Fruit fly (Drosophila melanogaster) whole organism, embryonic: ENCODE data around the gene Theg.
A peak's percentile ranks its signal among the peaks of the same experiment; 100 is the strongest.

Experiments used
- Adf1 ChIP-seq: fragments of 200-800 bp; sonication (Bioruptor generic); IDR thresholded peaks from 2 replicates; pipeline ENCODE4 v1.3.6; 2022; ENCODE audit warnings: missing biosample characterization, missing genetic modification characterization
- Atf-2 ChIP-seq: fragments of 200-800 bp; sonication (Bioruptor generic); optimal IDR thresholded peaks from 2 replicates; lab custom pipeline; 2016; ENCODE audit warnings: missing biosample characterization, missing genetic modification characterization
- Awh ChIP-seq: fragments of 200-800 bp; sonication (Bioruptor generic); IDR thresholded peaks from 2 replicates; pipeline ENCODE4, ENCODE4 v1.3.6; 2022; ENCODE audit warnings: missing biosample characterization, missing genetic modification characterization
- CG10267 ChIP-seq: fragments of 200-800 bp; sonication (Bioruptor generic); optimal IDR thresholded peaks from 2 replicates; lab custom pipeline; 2018; ENCODE audit warnings: missing biosample characterization, mild to moderate bottlenecking, missing genetic modification characterization, moderate library complexity
- CG11560 ChIP-seq: fragments of 200-800 bp; sonication (Bioruptor generic); IDR thresholded peaks from 3 replicates; pipeline ENCODE4 v1.3.6; 2022; ENCODE audit warnings: missing biosample characterization, missing genetic modification characterization
- CG1233 ChIP-seq: fragments of 200-800 bp; sonication (Bioruptor generic); optimal IDR thresholded peaks from 4 replicates; lab custom pipeline; 2018; ENCODE audit warnings: missing biosample characterization, mild to moderate bottlenecking, missing genetic modification characterization
- CG13894 ChIP-seq: fragments of 200-800 bp; sonication (Bioruptor generic); optimal IDR thresholded peaks from 3 replicates; lab custom pipeline; 2018; ENCODE audit warnings: missing biosample characterization, mild to moderate bottlenecking, missing genetic modification characterization, moderate library complexity
- CG15514 ChIP-seq: fragments of 200-800 bp; sonication (Bioruptor generic); optimal IDR thresholded peaks from 3 replicates; lab custom pipeline; 2017; ENCODE audit warnings: missing biosample characterization, missing genetic modification characterization, mild to moderate bottlenecking, moderate library complexity, missing genetic modification reagents
- CG17359 ChIP-seq: fragments of 200-800 bp; sonication (Bioruptor generic); optimal IDR thresholded peaks from 3 replicates; lab custom pipeline; 2018; ENCODE audit warnings: missing biosample characterization, mild to moderate bottlenecking, missing genetic modification characterization, moderate library complexity
- CG1792 ChIP-seq: fragments of 200-800 bp; sonication (Bioruptor generic); optimal IDR thresholded peaks from 2 replicates; lab custom pipeline; 2016; ENCODE audit warnings: missing biosample characterization, missing genetic modification characterization
- CG31224 ChIP-seq: fragments of 200-800 bp; sonication (Bioruptor generic); IDR thresholded peaks from 2 replicates; pipeline ENCODE4 v1.3.6; 2022; ENCODE audit warnings: missing biosample characterization, missing genetic modification characterization
- CG3407 ChIP-seq: fragments of 200-800 bp; sonication (Bioruptor generic); optimal IDR thresholded peaks from 2 replicates; lab custom pipeline; 2018; ENCODE audit warnings: missing biosample characterization, mild to moderate bottlenecking, missing genetic modification characterization
- CG3838 ChIP-seq: fragments of 200-800 bp; sonication (Bioruptor generic); optimal IDR thresholded peaks from 3 replicates; lab custom pipeline; 2016; ENCODE audit warnings: missing biosample characterization, missing genetic modification characterization
- CG5245 ChIP-seq: fragments of 200-800 bp; sonication (Bioruptor generic); optimal IDR thresholded peaks from 3 replicates; lab custom pipeline; 2016; ENCODE audit warnings: missing biosample characterization, missing genetic modification characterization
- CG8478 ChIP-seq: fragments of >200 bp; optimal IDR thresholded peaks from 2 replicates; lab custom pipeline; 2018
- CG9609 ChIP-seq: fragments of 200-800 bp; sonication (Bioruptor generic); optimal IDR thresholded peaks from 3 replicates; lab custom pipeline; 2016; ENCODE audit warnings: missing biosample characterization, missing genetic modification characterization
- D ChIP-seq, 2 experiments: fragments of 200-800 bp in 1 of 2; fragments of >200 bp in 1 of 2; sonication (Bioruptor generic) in 1 of 2; optimal IDR thresholded peaks; 2 replicates in 1 of 2; 3 replicates in 1 of 2; lab custom pipeline; 2017; ENCODE audit warnings: mild to moderate bottlenecking in 1 of 2, missing biosample characterization in 1 of 2, missing genetic modification characterization in 1 of 2, missing genetic modification reagents in 1 of 2
- Dip3 ChIP-seq: fragments of 200-800 bp; sonication (Bioruptor generic); optimal IDR thresholded peaks from 3 replicates; lab custom pipeline; 2016; ENCODE audit warnings: missing biosample characterization, missing genetic modification characterization
- ERR ChIP-seq: fragments of 200-800 bp; sonication (Bioruptor generic); optimal IDR thresholded peaks from 2 replicates; lab custom pipeline; 2016; ENCODE audit warnings: missing biosample characterization, missing genetic modification characterization
- Gug ChIP-seq: fragments of 200-800 bp; sonication (Bioruptor generic); IDR thresholded peaks from 4 replicates; pipeline ENCODE4 v1.3.6; 2022; ENCODE audit warnings: missing biosample characterization, missing genetic modification characterization
- Hey ChIP-seq: fragments of 200-800 bp; sonication (Bioruptor generic); optimal IDR thresholded peaks from 3 replicates; lab custom pipeline; 2018; ENCODE audit warnings: missing biosample characterization, mild to moderate bottlenecking, missing genetic modification characterization
- Lhr ChIP-seq: fragments of 200-800 bp; sonication (Bioruptor generic); optimal IDR thresholded peaks from 3 replicates; lab custom pipeline; 2017; ENCODE audit warnings: mild to moderate bottlenecking, missing biosample characterization, missing genetic modification reagents, missing genetic modification characterization
- NC2β ChIP-seq: fragments of 200-800 bp; sonication (Bioruptor generic); optimal IDR thresholded peaks from 2 replicates; lab custom pipeline; 2016; ENCODE audit warnings: missing biosample characterization, missing genetic modification characterization
- Optix ChIP-seq: fragments of 200-800 bp; sonication (Bioruptor generic); IDR thresholded peaks from 3 replicates; pipeline ENCODE4 v1.3.6; 2022; ENCODE audit warnings: missing biosample characterization, missing genetic modification characterization
- Rx ChIP-seq: fragments of 200-800 bp; sonication (Bioruptor generic); IDR thresholded peaks from 2 replicates; pipeline ENCODE4 v1.3.6; 2022; ENCODE audit warnings: missing biosample characterization, missing genetic modification characterization
- Spps ChIP-seq: fragments of 200-800 bp; sonication (Bioruptor generic); optimal IDR thresholded peaks from 2 replicates; lab custom pipeline; 2018; ENCODE audit warnings: missing biosample characterization, mild to moderate bottlenecking, missing genetic modification characterization
- YL-1 ChIP-seq: fragments of 200-800 bp; sonication (Bioruptor generic); optimal IDR thresholded peaks from 3 replicates; lab custom pipeline; 2017; ENCODE audit warnings: missing biosample characterization, mild to moderate bottlenecking, missing genetic modification characterization
- amos ChIP-seq: fragments of 200-800 bp; sonication (Bioruptor generic); IDR thresholded peaks from 2 replicates; pipeline ENCODE4 v1.3.6; 2022; ENCODE audit warnings: missing biosample characterization, missing genetic modification characterization; ENCODE audit not compliant: partially characterized antibody
- aop ChIP-seq: fragments of 200-800 bp; sonication (Bioruptor generic); IDR thresholded peaks from 2 replicates; pipeline ENCODE4 v1.3.6; 2022; ENCODE audit warnings: missing biosample characterization, missing genetic modification characterization
- bowl ChIP-seq: fragments of 200-800 bp; sonication (Bioruptor generic); IDR thresholded peaks from 2 replicates; pipeline ENCODE4 v1.3.6; 2022; ENCODE audit warnings: missing biosample characterization, missing genetic modification characterization
- caup ChIP-seq: fragments of 200-800 bp; sonication (Bioruptor generic); optimal IDR thresholded peaks from 3 replicates; lab custom pipeline; 2017; ENCODE audit warnings: missing biosample characterization, mild to moderate bottlenecking, missing genetic modification characterization, moderate library complexity; ENCODE audit not compliant: severe bottlenecking
- ci ChIP-seq: fragments of 200-800 bp; sonication (Bioruptor generic); IDR thresholded peaks from 3 replicates; pipeline ENCODE4 v1.3.6; 2022; ENCODE audit warnings: missing biosample characterization, missing genetic modification characterization
- croc ChIP-seq: fragments of 200-800 bp; sonication (Bioruptor generic); conservative IDR thresholded peaks from 3 replicates; pipeline ENCODE4 v1.3.6; 2022; ENCODE audit warnings: missing biosample characterization, missing genetic modification characterization
- dan ChIP-seq: fragments of 200-800 bp; sonication (Bioruptor generic); IDR thresholded peaks from 2 replicates; pipeline ENCODE4 v1.3.6; 2022; ENCODE audit warnings: missing biosample characterization, missing genetic modification characterization
- dati ChIP-seq: fragments of 200-800 bp; sonication (Bioruptor generic); IDR thresholded peaks from 2 replicates; pipeline ENCODE4 v1.3.6; 2022; ENCODE audit warnings: missing biosample characterization, missing genetic modification characterization
- hth ChIP-seq: fragments of >200 bp; optimal IDR thresholded peaks from 2 replicates; lab custom pipeline; 2017; ENCODE audit warnings: inconsistent platforms
- kah ChIP-seq: fragments of 200-800 bp; sonication (Bioruptor generic); optimal IDR thresholded peaks from 2 replicates; lab custom pipeline; 2018; ENCODE audit warnings: missing biosample characterization, mild to moderate bottlenecking, missing genetic modification characterization
- lov ChIP-seq, 2 experiments: fragments of 200-800 bp in 1 of 2; fragments of >200 bp in 1 of 2; sonication (Bioruptor generic) in 1 of 2; IDR thresholded peaks in 1 of 2; optimal IDR thresholded peaks in 1 of 2; 2 replicates in 1 of 2; 3 replicates in 1 of 2; pipeline versions ENCODE4 v1.3.6 to Lab custom; 2017 to 2022; ENCODE audit warnings: missing biosample characterization in 1 of 2, missing genetic modification characterization in 1 of 2
- odd ChIP-seq: fragments of 200-800 bp; sonication (Bioruptor generic); optimal IDR thresholded peaks from 2 replicates; lab custom pipeline; 2017; ENCODE audit warnings: missing biosample characterization, mild to moderate bottlenecking, missing genetic modification characterization
- onecut ChIP-seq: fragments of 200-800 bp; sonication (Bioruptor generic); IDR thresholded peaks from 2 replicates; pipeline ENCODE4 v1.3.6; 2022; ENCODE audit warnings: missing biosample characterization, missing genetic modification characterization
- pan ChIP-seq, 4 experiments: fragments of >200 bp in 3 of 4; fragments of 200-800 bp in 1 of 4; sonication (Bioruptor generic) in 1 of 4; optimal IDR thresholded peaks in 3 of 4; IDR thresholded peaks in 1 of 4; 2 replicates each; pipeline versions ENCODE4 v1.3.6 to Lab custom; 2017 to 2022; ENCODE audit warnings: missing biosample characterization in 2 of 4, missing genetic modification characterization in 2 of 4, mixed read lengths in 1 of 4
- run ChIP-seq: fragments of 200-800 bp; sonication (Bioruptor generic); optimal IDR thresholded peaks from 3 replicates; lab custom pipeline; 2018; ENCODE audit warnings: missing biosample characterization, mild to moderate bottlenecking, missing genetic modification characterization
- scrt ChIP-seq: fragments of 200-800 bp; sonication (Bioruptor generic); optimal IDR thresholded peaks from 2 replicates; lab custom pipeline; 2018; ENCODE audit warnings: missing biosample characterization, mild to moderate bottlenecking, missing genetic modification characterization, moderate library complexity
- sens-2 ChIP-seq: fragments of 200-800 bp; sonication (Bioruptor generic); IDR thresholded peaks from 2 replicates; pipeline ENCODE4 v1.3.6; 2022; ENCODE audit warnings: missing biosample characterization, missing genetic modification characterization
- slou ChIP-seq: fragments of 200-800 bp; sonication (Bioruptor generic); optimal IDR thresholded peaks from 3 replicates; lab custom pipeline; 2016; ENCODE audit warnings: missing biosample characterization, missing genetic modification characterization
- tap ChIP-seq: fragments of 200-800 bp; optimal IDR thresholded peaks from 3 replicates; lab custom pipeline; 2019; ENCODE audit warnings: missing biosample characterization, mild to moderate bottlenecking, missing genetic modification characterization, moderate library complexity
- tx ChIP-seq: fragments of 200-800 bp; sonication (Bioruptor generic); optimal IDR thresholded peaks from 2 replicates; lab custom pipeline; 2016; ENCODE audit warnings: missing biosample characterization, missing genetic modification characterization
- vfl ChIP-seq: fragments of 200-800 bp; sonication (Bioruptor generic); optimal IDR thresholded peaks from 2 replicates; lab custom pipeline; 2016; ENCODE audit warnings: missing biosample characterization, missing genetic modification characterization
- wor ChIP-seq: fragments of 200-800 bp; sonication (Bioruptor generic); IDR thresholded peaks from 2 replicates; pipeline ENCODE4 v1.3.6; 2022; ENCODE audit warnings: missing biosample characterization, missing genetic modification characterization
- zfh1 ChIP-seq: fragments of 200-800 bp; sonication (Bioruptor generic); IDR thresholded peaks from 3 replicates; pipeline ENCODE4 v1.3.6; 2022; ENCODE audit warnings: missing biosample characterization, missing genetic modification characterization

Gene Theg

dm6 chr3R:22018777-22019420 lies 4.4 kb downstream of the Theg start, which contains the start of gene Idh3b (continued):
- peak; percentile 43; the same call in 1 of the 2 replicates for TF ChIP-seq CG31224
- TF ChIP-seq kah (GFP tag; lab: Kevin White, UChicago): peak; percentile 28
- no peak for TF ChIP-seq sens-2 (GFP tag; lab: Robert Waterston, UW)
- no peak for TF ChIP-seq CG17359 (tag; lab: Kevin White, UChicago)
- TF ChIP-seq CG11560 (tag; lab: Robert Waterston, UW): no peak
- peak; percentile 30 for TF ChIP-seq ERR (GFP tag; lab: Kevin White, UChicago)
- no peak for TF ChIP-seq NC2β (GFP tag; lab: Kevin White, UChicago)
- TF ChIP-seq ci (GFP tag; lab: Robert Waterston, UW): peak; percentile 85
- peak; percentile 76 for TF ChIP-seq vfl (GFP tag; lab: Kevin White, UChicago)
- TF ChIP-seq CG15514: peak; percentile 83
- no peak for TF ChIP-seq bowl (GFP tag; lab: Robert Waterston, UW)
- TF ChIP-seq CG1233: no peak
- TF ChIP-seq Hey (tag; lab: Kevin White, UChicago): no peak
- no peak for TF ChIP-seq lov (optimal IDR thresholded peaks at IDR 0.05; lab: Kevin White, UChicago)
- TF ChIP-seq lov (GFP tag; IDR thresholded peaks at IDR 0.05; lab: Robert Waterston, UW): no peak; the same call in 2 of the 3 replicates
- peak; percentile 69; the same call in 2 of the 3 replicates for TF ChIP-seq zfh1
- no peak for TF ChIP-seq Spps (tag; lab: Kevin White, UChicago)
- no peak for TF ChIP-seq Optix (GFP tag; lab: Robert Waterston, UW)
- peak; percentile 98 for TF ChIP-seq amos (GFP tag; lab: Robert Waterston, UW)
- peak; percentile 45 for TF ChIP-seq tx (GFP tag; lab: Kevin White, UChicago)
- no peak for TF ChIP-seq CG13894
- TF ChIP-seq dati (GFP tag; lab: Robert Waterston, UW): no peak
- TF ChIP-seq CG10267 (tag; lab: Kevin White, UChicago): peak; percentile 97
- TF ChIP-seq D (optimal IDR thresholded peaks at IDR 0.05; lab: Kevin White, UChicago): no peak
- TF ChIP-seq D (GFP tag; optimal IDR thresholded peaks at IDR 0.05; lab: Kevin White, UChicago): no peak
- TF ChIP-seq Dip3: peak; percentile 75
- TF ChIP-seq Lhr (GFP tag; lab: Kevin White, UChicago): peak; percentile 38
- TF ChIP-seq run (tag; lab: Kevin White, UChicago): no peak
- peak; percentile 39 for TF ChIP-seq Adf1 (GFP tag; lab: Robert Waterston, UW)
- no peak for TF ChIP-seq CG8478 (lab: Kevin White, UChicago)
- TF ChIP-seq CG5245: peak; percentile 48
- peak; percentile 51 for TF ChIP-seq CG1792 (GFP tag; lab: Kevin White, UChicago)
- TF ChIP-seq scrt (GFP tag; lab: Kevin White, UChicago): peak; percentile 55
- peak; percentile 12 for TF ChIP-seq Atf-2 (GFP tag; lab: Kevin White, UChicago)
- TF ChIP-seq wor: no peak
- TF ChIP-seq dan: no peak
- no peak for TF ChIP-seq Awh (GFP tag; lab: Robert Waterston, UW)
- no peak for TF ChIP-seq Rx (GFP tag; lab: Robert Waterston, UW)
- peak; percentile 94 for TF ChIP-seq YL-1
- TF ChIP-seq Gug (GFP tag; lab: Robert Waterston, UW): peak; percentile 80
- no peak for TF ChIP-seq CG3838 (GFP tag; lab: Kevin White, UChicago)
- no peak; the same call in 1 of the 2 replicates for TF ChIP-seq aop
- TF ChIP-seq tap (tag; lab: Kevin White, UChicago): no peak
- no peak for TF ChIP-seq hth (lab: Kevin White, UChicago)
- no peak for TF ChIP-seq odd (GFP tag; lab: Kevin White, UChicago)
- no peak for TF ChIP-seq caup (GFP tag; lab: Kevin White, UChicago)
- TF ChIP-seq slou (GFP tag; lab: Kevin White, UChicago): peak; percentile 6
- peak; percentile 77 for TF ChIP-seq onecut (GFP tag; lab: Robert Waterston, UW)
- no peak for TF ChIP-seq pan (optimal IDR thresholded peaks at IDR 0.05; lab: Kevin White, UChicago)
- no peak for TF ChIP-seq pan (GFP tag; optimal IDR thresholded peaks at IDR 0.05 in 1 of 2, IDR thresholded peaks at IDR 0.05 in 1 of 2)
- TF ChIP-seq CG3407: peak; percentile 26
- peak; percentile 30; the same call in 1 of the 3 replicates for TF ChIP-seq croc (GFP tag; lab: Robert Waterston, UW)
- peak; percentile 57 for TF ChIP-seq CG9609 (GFP tag; lab: Kevin White, UChicago)
